Worm (Caenorhabditis elegans): ENCODE data around the gene Y56A3A.31.

- TF ChIP-seq M03D4.4 (tag; optimal IDR thresholded peaks at IDR 0.05) (no peak), snpc-4 (tag; optimal IDR thresholded peaks at IDR 0.05) (no peak), nhr-237 (tag; optimal IDR thresholded peaks at IDR 0.05) (no peak), nhr-12 (tag; optimal IDR thresholded peaks at IDR 0.05) (no peak), ces-1 (GFP tag; optimal IDR thresholded peaks at IDR 0.05) (no peak), nhr-76 (tag; optimal IDR thresholded peaks at IDR 0.05) (no peak), lsy-2 (tag; optimal IDR thresholded peaks at IDR 0.05) (no peak), sptf-1 (tag; optimal IDR thresholded peaks at IDR 0.05) (no peak), ztf-11 (tag; optimal IDR thresholded peaks at IDR 0.05) (no peak), nhr-28 (tag; optimal IDR thresholded peaks at IDR 0.05) (no peak)
Measured at ce11 chrIII:11942664-11943063, 31.6 kb upstream of the Y56A3A.31 start.
